Fruit fly (Drosophila melanogaster) whole organism, embryonic: Measurements from ENCODE around the gene Acyp.

Experiments used
- CG11696 ChIP-seq: fragments of 200-800 bp; sonication (Bioruptor generic); IDR thresholded peaks from 2 replicates; pipeline ENCODE4 v1.3.6; 2022; ENCODE audit warnings: missing biosample characterization, missing genetic modification characterization
- CG8281 ChIP-seq: fragments of 200-800 bp; sonication (Bioruptor generic); optimal IDR thresholded peaks from 2 replicates; lab custom pipeline; 2018; ENCODE audit warnings: missing biosample characterization, mild to moderate bottlenecking, missing genetic modification characterization, moderate library complexity
- CG8478 ChIP-seq: fragments of >200 bp; optimal IDR thresholded peaks from 2 replicates; lab custom pipeline; 2018
- Deaf1 ChIP-seq: fragments of 200-800 bp; optimal IDR thresholded peaks from 3 replicates; lab custom pipeline; 2019; ENCODE audit warnings: missing biosample characterization, mild to moderate bottlenecking, missing genetic modification characterization, moderate library complexity
- ttk ChIP-seq: fragments of 200-800 bp; sonication (Bioruptor generic); IDR thresholded peaks from 2 replicates; pipeline ENCODE4 v2.1.2; 2022; ENCODE audit warnings: missing biosample characterization, missing genetic modification characterization

dm6 chr2L:13886326-13887073 lies 25.4 kb upstream of the Acyp start:
- TF ChIP-seq CG8281, result no peak
- no peak for TF ChIP-seq Deaf1 (tag; lab: Kevin White, UChicago)
- no peak for TF ChIP-seq CG11696 (GFP tag; lab: Robert Waterston, UW)
- no peak for TF ChIP-seq ttk
- no peak for TF ChIP-seq CG8478 (lab: Kevin White, UChicago)
